Fruit fly (Drosophila melanogaster): Measurements from ENCODE around the gene CG9962.

DNA sequence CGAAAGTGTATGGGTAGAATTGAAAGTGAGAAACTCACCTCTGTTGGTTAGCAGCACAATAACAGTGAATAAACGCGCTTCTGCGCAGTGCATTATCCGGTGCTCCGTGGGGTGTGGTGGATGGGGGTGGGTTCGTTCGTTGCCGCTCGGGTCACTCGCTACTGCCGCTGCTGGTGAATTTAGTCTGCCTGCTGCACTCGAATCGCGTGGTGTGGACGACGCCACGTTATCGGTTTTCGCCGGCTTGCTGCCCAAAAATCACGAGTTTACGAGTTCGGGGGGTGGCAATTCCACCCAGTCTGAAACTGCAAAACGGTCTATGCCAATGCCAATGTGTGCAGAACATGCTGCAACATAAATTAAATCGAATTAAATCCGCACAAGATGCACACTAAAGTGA lies 30.0 kb upstream of the CG9962 start, which contains the start of gene Tmtc1:
- no peak for TF ChIP-seq sage (GFP tag; optimal IDR thresholded peaks at IDR 0.05)
- TF ChIP-seq usp (GFP tag; optimal IDR thresholded peaks at IDR 0.05), result no peak
- TF ChIP-seq dl (GFP tag; optimal IDR thresholded peaks at IDR 0.05; ENCODE audit: insufficient read depth in 1 of 2, partially characterized antibody in 2 of 2), result no peak
- no peak for TF ChIP-seq CG9705 (GFP tag; optimal IDR thresholded peaks at IDR 0.05)
- TF ChIP-seq Hr78 (GFP tag; optimal IDR thresholded peaks at IDR 0.05), result no peak
- TF ChIP-seq br (GFP tag; optimal IDR thresholded peaks at IDR 0.05), result no peak
- TF ChIP-seq Abd-B (GFP tag; optimal IDR thresholded peaks at IDR 0.05), result no peak
- no peak for TF ChIP-seq Myc (optimal IDR thresholded peaks at IDR 0.05)
- no peak for TF ChIP-seq pan (optimal IDR thresholded peaks at IDR 0.05)
- TF ChIP-seq Jra (GFP tag; optimal IDR thresholded peaks at IDR 0.05), result no peak
